Worm (Caenorhabditis elegans) whole organism, L3 larva: Measurements from ENCODE around the gene col-17.

ENCODE experiments used
- R02D3.7 ChIP-seq: fragments of 150-350 bp; optimal IDR thresholded peaks from 2 replicates; lab custom pipeline; 2014; ENCODE audit warnings: missing biosample characterization, missing genetic modification characterization
- ZK546.5 ChIP-seq: sonication (generic microtip); optimal IDR thresholded peaks from 2 replicates; lab custom pipeline; 2017; ENCODE audit warnings: missing biosample characterization, missing genetic modification characterization
- aly-2 ChIP-seq: fragments of 150-350 bp; optimal IDR thresholded peaks from 2 replicates; lab custom pipeline; 2014; ENCODE audit warnings: missing biosample characterization, missing genetic modification characterization
- ama-1 ChIP-seq: fragments of 150-350 bp; optimal IDR thresholded peaks from 2 replicates; lab custom pipeline; 2018
- ceh-16 ChIP-seq: sonication (generic microtip); optimal IDR thresholded peaks from 2 replicates; lab custom pipeline; 2017; ENCODE audit warnings: missing biosample characterization, missing genetic modification characterization
- ceh-28 ChIP-seq: fragments of 150-350 bp; optimal IDR thresholded peaks from 2 replicates; lab custom pipeline; 2014; ENCODE audit warnings: missing biosample characterization, missing genetic modification reagents, missing genetic modification characterization
- ceh-82 ChIP-seq: fragments of 150-350 bp; optimal IDR thresholded peaks from 2 replicates; lab custom pipeline; 2014; ENCODE audit warnings: missing biosample characterization, missing genetic modification characterization
- daf-12 ChIP-seq: fragments of 150-350 bp; optimal IDR thresholded peaks from 2 replicates; lab custom pipeline; 2014; ENCODE audit warnings: missing biosample characterization, missing genetic modification reagents, missing genetic modification characterization
- egl-27 ChIP-seq: sonication (generic microtip); optimal IDR thresholded peaks from 4 replicates; lab custom pipeline; 2017; ENCODE audit warnings: missing biosample characterization, missing genetic modification reagents, missing genetic modification characterization
- egl-5 ChIP-seq: fragments of 150-350 bp; optimal IDR thresholded peaks from 2 replicates; lab custom pipeline; 2017; ENCODE audit warnings: missing biosample characterization, missing genetic modification reagents, missing genetic modification characterization, inconsistent platforms
- elt-2 ChIP-seq: sonication (generic microtip); optimal IDR thresholded peaks from 2 replicates; lab custom pipeline; 2016; ENCODE audit warnings: missing genetic modification reagents, mild to moderate bottlenecking, missing genetic modification characterization, missing compliant biosample characterization
- elt-3 ChIP-seq, 3 experiments: fragments of 150-350 bp in 1 of 3; sonication (generic microtip) in 2 of 3; optimal IDR thresholded peaks; 2 replicates in 2 of 3; 4 replicates in 1 of 3; lab custom pipeline; 2014 to 2017; ENCODE audit warnings: missing biosample characterization in 3 of 3, missing genetic modification characterization in 3 of 3
- eor-1 ChIP-seq, 2 experiments: fragments of 150-350 bp; optimal IDR thresholded peaks; 2 replicates each; lab custom pipeline; 2014 to 2018; ENCODE audit warnings: missing biosample characterization in 2 of 2, missing genetic modification characterization in 2 of 2
- fkh-2 ChIP-seq: fragments of 150-350 bp; optimal IDR thresholded peaks from 2 replicates; lab custom pipeline; 2014; ENCODE audit warnings: missing biosample characterization, missing genetic modification reagents, missing genetic modification characterization
- fos-1 ChIP-seq: fragments of 150-350 bp; optimal IDR thresholded peaks from 2 replicates; lab custom pipeline; 2014; ENCODE audit warnings: missing biosample characterization, missing genetic modification characterization
- hmg-11 ChIP-seq: sonication (generic microtip); optimal IDR thresholded peaks from 2 replicates; lab custom pipeline; 2016; ENCODE audit warnings: missing genetic modification characterization, missing compliant biosample characterization
- lin-15B ChIP-seq: fragments of 150-350 bp; optimal IDR thresholded peaks from 2 replicates; lab custom pipeline; 2014; ENCODE audit warnings: missing biosample characterization, missing genetic modification characterization
- lin-39 ChIP-seq: fragments of 150-350 bp; optimal IDR thresholded peaks from 2 replicates; lab custom pipeline; 2018; ENCODE audit warnings: missing biosample characterization, missing genetic modification reagents, missing genetic modification characterization
- mdl-1 ChIP-seq: fragments of 150-350 bp; optimal IDR thresholded peaks from 2 replicates; lab custom pipeline; 2014; ENCODE audit warnings: missing biosample characterization, missing genetic modification characterization
- mml-1 ChIP-seq: fragments of 150-350 bp; sonication (generic microtip); optimal IDR thresholded peaks from 3 replicates; lab custom pipeline; 2014; ENCODE audit warnings: missing biosample characterization, missing genetic modification characterization
- nfya-1 ChIP-seq: sonication (generic microtip); optimal IDR thresholded peaks from 2 replicates; lab custom pipeline; 2017; ENCODE audit warnings: missing genetic modification characterization, mild to moderate bottlenecking, missing compliant biosample characterization, antibody characterized with exemption, moderate library complexity; ENCODE audit not compliant: insufficient read depth
- nhr-12 ChIP-seq: fragments of 150-350 bp; optimal IDR thresholded peaks from 2 replicates; lab custom pipeline; 2014; ENCODE audit warnings: missing biosample characterization, missing genetic modification characterization
- nhr-23 ChIP-seq: fragments of 150-350 bp; optimal IDR thresholded peaks from 2 replicates; lab custom pipeline; 2014; ENCODE audit warnings: missing biosample characterization, missing genetic modification reagents, missing genetic modification characterization
- nhr-237 ChIP-seq: fragments of 150-350 bp; optimal IDR thresholded peaks from 2 replicates; lab custom pipeline; 2014; ENCODE audit warnings: missing biosample characterization, missing genetic modification characterization
- nhr-25 ChIP-seq: sonication (generic microtip); optimal IDR thresholded peaks from 2 replicates; lab custom pipeline; 2017; ENCODE audit warnings: missing biosample characterization, missing genetic modification characterization
- nhr-28 ChIP-seq: fragments of 150-350 bp; optimal IDR thresholded peaks from 2 replicates; lab custom pipeline; 2014; ENCODE audit warnings: missing biosample characterization, missing genetic modification characterization
- nhr-43 ChIP-seq: sonication (generic microtip); optimal IDR thresholded peaks from 2 replicates; lab custom pipeline; 2016; ENCODE audit warnings: mild to moderate bottlenecking, missing genetic modification characterization, missing compliant biosample characterization; ENCODE audit not compliant: poor library complexity, severe bottlenecking
- nhr-67 ChIP-seq: fragments of 150-350 bp; optimal IDR thresholded peaks from 2 replicates; lab custom pipeline; 2014; ENCODE audit warnings: missing biosample characterization, missing genetic modification characterization
- nhr-77 ChIP-seq: fragments of 150-350 bp; optimal IDR thresholded peaks from 2 replicates; lab custom pipeline; 2014; ENCODE audit warnings: missing biosample characterization, missing genetic modification characterization
- pha-4 ChIP-seq: fragments of 150-350 bp; optimal IDR thresholded peaks from 2 replicates; lab custom pipeline; 2014; ENCODE audit warnings: missing biosample characterization, missing genetic modification reagents, missing genetic modification characterization
- pqm-1 ChIP-seq: fragments of 150-350 bp; optimal IDR thresholded peaks from 2 replicates; lab custom pipeline; 2017; ENCODE audit warnings: missing biosample characterization, missing genetic modification characterization, inconsistent platforms
- skn-1 ChIP-seq: fragments of 150-350 bp; optimal IDR thresholded peaks from 2 replicates; lab custom pipeline; 2014; ENCODE audit warnings: missing biosample characterization, missing genetic modification characterization
- snpc-4 ChIP-seq: fragments of 150-350 bp; optimal IDR thresholded peaks from 2 replicates; lab custom pipeline; 2014; ENCODE audit warnings: missing biosample characterization, missing genetic modification characterization
- tbx-2 ChIP-seq: sonication (generic microtip); optimal IDR thresholded peaks from 2 replicates; lab custom pipeline; 2016; ENCODE audit warnings: mild to moderate bottlenecking, missing genetic modification characterization, missing compliant biosample characterization
- unc-39 ChIP-seq: sonication (generic microtip); optimal IDR thresholded peaks from 4 replicates; lab custom pipeline; 2017; ENCODE audit warnings: missing biosample characterization, missing genetic modification characterization
- unc-62 ChIP-seq: fragments of 150-350 bp; sonication (generic microtip); optimal IDR thresholded peaks from 4 replicates; lab custom pipeline; 2014; ENCODE audit warnings: missing biosample characterization, missing genetic modification reagents, missing genetic modification characterization
- ztf-4 ChIP-seq: fragments of 150-350 bp; optimal IDR thresholded peaks from 2 replicates; lab custom pipeline; 2014; ENCODE audit warnings: missing biosample characterization, missing genetic modification characterization

The col-17 gene

DNA sequence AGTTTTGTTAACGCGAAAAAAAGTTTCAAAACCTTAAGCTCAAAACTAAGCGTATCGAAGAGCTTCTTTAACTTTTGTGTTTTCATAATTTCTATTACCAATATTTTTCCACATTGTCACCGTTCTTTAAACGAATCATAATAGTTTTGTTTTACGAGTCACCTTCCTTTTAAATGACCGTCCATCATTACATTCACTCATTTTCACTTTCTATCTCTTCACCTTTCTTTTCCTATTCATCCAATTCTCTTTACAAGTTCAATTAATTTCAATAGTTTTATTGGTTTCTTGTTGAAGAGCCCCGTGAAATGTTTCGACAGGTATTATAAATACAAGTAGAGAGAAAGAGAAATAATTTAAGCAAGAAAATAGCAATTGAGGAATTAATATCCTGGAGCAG lies 4.5 kb upstream of the col-17 start:
- no peak for TF ChIP-seq nfya-1 (tag; lab: Kevin White, UChicago)
- TF ChIP-seq nhr-43 (tag; lab: Kevin White, UChicago) = peak; percentile 35
- no peak for TF ChIP-seq aly-2 (tag; lab: Kevin White, UChicago)

DNA sequence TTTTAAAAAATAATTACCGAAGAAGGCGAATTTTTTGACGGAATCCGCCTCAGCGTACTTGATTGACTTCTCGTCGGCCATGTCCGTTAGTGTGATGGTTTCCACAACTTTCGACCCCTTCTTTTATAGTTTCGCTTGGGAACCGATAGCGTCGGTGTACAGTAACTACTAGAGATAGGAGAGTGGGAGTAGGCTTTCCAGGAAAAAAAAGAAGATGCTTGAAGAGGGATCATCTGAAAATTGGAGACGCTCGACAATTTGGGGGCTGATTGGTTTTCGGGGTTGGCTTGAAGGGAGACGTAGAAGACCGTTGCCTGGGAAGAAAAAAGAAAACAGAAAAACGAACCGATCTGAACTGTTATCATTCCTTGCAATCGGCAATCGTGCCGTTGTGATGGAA lies 3.3 kb upstream of the col-17 start, which contains the start of gene col-20:
col-20 (minus strand) TSS at position 101 of the 400 bp plus-strand sequence.
- no peak for TF ChIP-seq mdl-1 (tag; lab: Kevin White, UChicago)
- no peak for TF ChIP-seq ama-1 (lab: Kevin White, UChicago)
- TF ChIP-seq nhr-28 = no peak
- TF ChIP-seq nhr-23 = no peak
- TF ChIP-seq nhr-43 (tag; lab: Kevin White, UChicago) = no peak
- no peak for TF ChIP-seq egl-27 (tag; lab: Kevin White, UChicago)
- no peak for TF ChIP-seq nhr-67 (tag; lab: Kevin White, UChicago)
- no peak for TF ChIP-seq ceh-82 (tag; lab: Kevin White, UChicago)
- no peak for TF ChIP-seq ceh-16 (tag; lab: Kevin White, UChicago)
- TF ChIP-seq ZK546.5 (tag; lab: Kevin White, UChicago) = no peak
- no peak for TF ChIP-seq hmg-11
- no peak for TF ChIP-seq skn-1 (tag; lab: Kevin White, UChicago)
- no peak for TF ChIP-seq egl-5 (tag; lab: Kevin White, UChicago)
- no peak for TF ChIP-seq nhr-237
- no peak for TF ChIP-seq nhr-25 (tag; lab: Kevin White, UChicago)

DNA sequence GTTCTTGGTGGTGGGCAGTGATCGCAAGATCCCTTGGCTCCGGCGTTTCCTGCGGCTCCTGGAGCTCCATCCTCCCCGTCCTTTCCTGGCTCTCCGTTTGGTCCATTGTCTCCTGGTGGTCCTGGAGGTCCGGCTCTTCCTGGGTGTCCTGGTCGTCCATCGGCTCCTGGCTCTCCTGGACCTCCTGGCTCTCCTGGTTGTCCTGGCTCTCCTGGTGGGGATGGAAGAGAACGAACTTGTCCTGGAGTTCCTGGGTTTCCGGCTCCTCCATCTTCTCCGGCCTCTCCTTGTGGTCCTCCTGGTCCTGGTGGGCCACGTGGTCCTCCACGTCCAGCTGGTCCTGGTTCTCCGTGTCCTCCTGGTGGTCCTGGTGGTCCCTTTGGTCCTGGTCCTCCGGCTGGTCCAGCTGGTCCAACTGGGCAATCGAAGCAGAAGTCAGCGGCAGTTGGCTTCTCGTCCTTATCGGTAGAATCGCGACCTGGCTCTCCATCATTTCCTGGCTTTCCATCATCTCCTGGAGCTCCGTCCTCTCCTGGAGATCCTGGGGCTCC lies 2.5 kb upstream of the col-17 start:
- no peak for TF ChIP-seq lin-39 (tag; lab: Kevin White, UChicago)
- no peak for TF ChIP-seq mml-1 (tag; lab: Kevin White, UChicago)
- no peak for TF ChIP-seq fkh-2 (tag; lab: Kevin White, UChicago)
- TF ChIP-seq nfya-1 (tag; lab: Kevin White, UChicago) = no peak
- no peak for TF ChIP-seq lin-15B
- TF ChIP-seq, all 47 proteins: peak for 0

DNA sequence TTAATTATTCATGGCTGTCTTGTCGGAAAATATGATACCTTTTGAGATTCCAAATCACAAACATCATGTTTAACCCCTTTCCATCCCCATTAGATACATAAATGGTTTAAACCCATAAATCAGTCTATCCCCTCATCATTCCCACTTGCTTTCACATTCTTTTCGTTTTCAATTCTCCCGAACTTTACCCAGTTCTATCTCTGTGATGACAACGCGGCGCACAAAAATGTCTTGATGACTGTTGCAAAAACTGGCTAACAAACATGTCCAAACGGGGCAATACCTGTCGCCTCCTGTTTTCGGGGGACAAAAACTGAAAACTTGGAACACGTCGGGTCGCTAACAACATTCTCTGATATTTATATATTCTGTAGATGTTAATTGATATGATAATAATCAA lies 1.3 kb downstream of the col-17 start:
- TF ChIP-seq pqm-1 (no peak), ztf-4 (tag; lab: Kevin White, UChicago) (no peak), ama-1 (lab: Kevin White, UChicago) (peak; percentile 91), snpc-4 (tag; lab: Kevin White, UChicago) (no peak), nhr-12 (tag; lab: Kevin White, UChicago) (no peak), nhr-43 (tag; lab: Kevin White, UChicago) (peak; percentile 74), daf-12 (no peak), egl-5 (tag; lab: Kevin White, UChicago) (no peak), mml-1 (tag; lab: Kevin White, UChicago) (no peak), nhr-77 (tag; lab: Kevin White, UChicago) (peak; percentile 16), elt-3 (tag; optimal IDR thresholded peaks at IDR 0.05; lab: Kevin White, UChicago) (peak in 1 of 3 experiments; percentile 73), nhr-237 (no peak), ceh-28 (tag; lab: Kevin White, UChicago) (no peak), nfya-1 (tag; lab: Kevin White, UChicago) (peak; percentile 25), elt-2 (tag; lab: Kevin White, UChicago) (no peak), egl-27 (tag; lab: Kevin White, UChicago) (no peak), eor-1 (tag; optimal IDR thresholded peaks at IDR 0.05; lab: Kevin White, UChicago) (no peak), hmg-11 (no peak), ZK546.5 (tag; lab: Kevin White, UChicago) (no peak), nhr-23 (peak; percentile 64), pha-4 (tag; lab: Kevin White, UChicago) (no peak), fos-1 (no peak), R02D3.7 (tag; lab: Kevin White, UChicago) (peak; percentile 28), skn-1 (tag; lab: Kevin White, UChicago) (no peak), tbx-2 (no peak), unc-62 (GFP tag; lab: Kevin White, UChicago) (peak; percentile 50), nhr-67 (tag; lab: Kevin White, UChicago) (no peak), nhr-25 (tag; lab: Kevin White, UChicago) (peak; percentile 78), lin-39 (tag; lab: Kevin White, UChicago) (no peak), unc-39 (tag; lab: Kevin White, UChicago) (no peak), lin-15B (no peak)
